Fruit fly (Drosophila melanogaster): Measurements from ENCODE around the gene Hip1.

Hip1 gene

dm6 chr3L:12798795-12799311, 25.5 kb upstream of the Hip1 start (continued):
- TF ChIP-seq achi (GFP tag; optimal IDR thresholded peaks at IDR 0.05) (peak; percentile 28), Blimp-1 (GFP tag; optimal IDR thresholded peaks at IDR 0.05) (peak; percentile 11), CG7368 (GFP tag; optimal IDR thresholded peaks at IDR 0.05) (peak; percentile 6), CG15336 (GFP tag; IDR thresholded peaks at IDR 0.05) (peak; percentile 55; the same call in 1 of the 2 replicates), CG16779 (tag; optimal IDR thresholded peaks at IDR 0.05) (peak; percentile 33), vri (GFP tag; optimal IDR thresholded peaks at IDR 0.05) (peak; percentile 44), acj6 (GFP tag; optimal IDR thresholded peaks at IDR 0.05) (peak; percentile 58), CG11294 (GFP tag; IDR thresholded peaks at IDR 0.05) (no peak), CG11902 (GFP tag; optimal IDR thresholded peaks at IDR 0.05) (no peak), fkh (GFP tag; optimal IDR thresholded peaks at IDR 0.05) (peak; percentile 79), lz (GFP tag; optimal IDR thresholded peaks at IDR 0.05) (peak; percentile 4), CG8319 (GFP tag; optimal IDR thresholded peaks at IDR 0.05) (no peak), esn (GFP tag; optimal IDR thresholded peaks at IDR 0.05) (peak; percentile 34), Eip78C (GFP tag) (peak; percentile 82), OdsH (GFP tag; optimal IDR thresholded peaks at IDR 0.05) (peak; percentile 49), Sox14 (GFP tag; optimal IDR thresholded peaks at IDR 0.05) (peak; percentile 65), ss (GFP tag; optimal IDR thresholded peaks at IDR 0.05) (peak; percentile 23 to 45), Hr4 (GFP tag; optimal IDR thresholded peaks at IDR 0.05) (peak; percentile 65), fd85E (GFP tag; optimal IDR thresholded peaks at IDR 0.05) (no peak), CG6163 (GFP tag; IDR thresholded peaks at IDR 0.05) (peak; percentile 47; the same call in 1 of the 3 replicates), dsx (GFP tag; optimal IDR thresholded peaks at IDR 0.05; ENCODE audit: poor library complexity, severe bottlenecking) (peak; percentile 11), topi (GFP tag; optimal IDR thresholded peaks at IDR 0.05) (peak; percentile 15), Sox15 (GFP tag; optimal IDR thresholded peaks at IDR 0.05) (no peak), CG31627 (GFP tag; optimal IDR thresholded peaks at IDR 0.05) (peak; percentile 18), salr (GFP tag; optimal IDR thresholded peaks at IDR 0.05) (peak; percentile 33 to 50), Lpt (GFP tag; optimal IDR thresholded peaks at IDR 0.05) (peak; percentile 43), dac (GFP tag; optimal IDR thresholded peaks at IDR 0.05) (no peak)

dm6 chr3L:12796077-12796641, 22.8 kb upstream of the Hip1 start:
- peak; percentile 67 for TF ChIP-seq fkh (GFP tag; optimal IDR thresholded peaks at IDR 0.05)
- no peak for TF ChIP-seq CG34406 (GFP tag; optimal IDR thresholded peaks at IDR 0.05)

DNA sequence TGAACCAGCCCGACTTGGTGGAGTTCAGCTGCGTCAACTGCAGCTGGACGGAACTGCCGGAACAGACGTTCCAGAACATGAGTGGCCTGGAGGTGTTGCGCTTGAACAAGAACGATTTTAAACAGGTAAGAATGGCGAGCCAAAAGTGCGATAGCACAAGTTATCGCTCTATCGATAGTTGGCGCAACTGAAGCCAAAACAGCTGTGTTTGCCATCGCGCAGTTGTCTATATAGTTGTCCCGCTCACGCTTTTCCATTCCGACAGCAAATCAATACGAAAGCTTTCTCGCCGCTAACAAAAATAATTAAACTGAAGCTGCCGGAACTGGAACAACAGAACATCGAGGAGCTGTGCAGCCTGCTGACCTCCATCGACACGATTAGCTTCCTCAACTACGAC, 21.2 kb upstream of the Hip1 start:
- TF ChIP-seq CG1621 (tag; optimal IDR thresholded peaks at IDR 0.05) (peak; percentile 10), fkh (GFP tag; optimal IDR thresholded peaks at IDR 0.05) (peak; percentile 90), topi (GFP tag; optimal IDR thresholded peaks at IDR 0.05) (no peak), Eip78C (GFP tag) (peak; percentile 36), CG11902 (GFP tag; optimal IDR thresholded peaks at IDR 0.05) (no peak), CG11762 (GFP tag; optimal IDR thresholded peaks at IDR 0.05; ENCODE audit: insufficient read depth) (no peak), CG16779 (tag; optimal IDR thresholded peaks at IDR 0.05) (no peak)

- TF ChIP-seq ss (GFP tag; optimal IDR thresholded peaks at IDR 0.05), result peak; percentile 91 to 93
- TF ChIP-seq CG8632 (GFP tag; optimal IDR thresholded peaks at IDR 0.05), result peak; percentile 85
- peak; percentile 89 for TF ChIP-seq CG15336 (GFP tag; IDR thresholded peaks at IDR 0.05)
- TF ChIP-seq eg (GFP tag; IDR thresholded peaks at IDR 0.05), result peak; percentile 80; the same call in 2 of the 3 replicates
- peak; percentile 85 for TF ChIP-seq CG6792 (GFP tag; optimal IDR thresholded peaks at IDR 0.05)
- TF ChIP-seq acj6 (GFP tag; optimal IDR thresholded peaks at IDR 0.05), result peak; percentile 86
- TF ChIP-seq esn (GFP tag; optimal IDR thresholded peaks at IDR 0.05), result peak; percentile 91
- TF ChIP-seq net (GFP tag; optimal IDR thresholded peaks at IDR 0.05), result peak; percentile 89
- TF ChIP-seq Sox15 (GFP tag; optimal IDR thresholded peaks at IDR 0.05), result peak; percentile 55
- TF ChIP-seq CG6276 (GFP tag; optimal IDR thresholded peaks at IDR 0.05), result peak; percentile 86
- TF ChIP-seq CG6163 (GFP tag; IDR thresholded peaks at IDR 0.05), result peak; percentile 69
- TF ChIP-seq Eip75B (GFP tag; optimal IDR thresholded peaks at IDR 0.05), result peak; percentile 90
- peak; percentile 68 for TF ChIP-seq vri (GFP tag; optimal IDR thresholded peaks at IDR 0.05)
- peak; percentile 75 for TF ChIP-seq CG1621 (tag; optimal IDR thresholded peaks at IDR 0.05)
- TF ChIP-seq CG8119 (GFP tag; IDR thresholded peaks at IDR 0.05), result peak; percentile 90
- TF ChIP-seq CG9139 (GFP tag; optimal IDR thresholded peaks at IDR 0.05), result peak; percentile 81
- peak; percentile 87 for TF ChIP-seq Smox (GFP tag; optimal IDR thresholded peaks at IDR 0.05)
- peak; percentile 93 for TF ChIP-seq svp (GFP tag)
- peak; percentile 81 for TF ChIP-seq CG3919 (GFP tag; optimal IDR thresholded peaks at IDR 0.05)
- TF ChIP-seq CG10669 (GFP tag; optimal IDR thresholded peaks at IDR 0.05), result peak; percentile 85
- peak; percentile 87 for TF ChIP-seq topi (GFP tag; optimal IDR thresholded peaks at IDR 0.05)
- peak; percentile 86 for TF ChIP-seq spab (GFP tag; optimal IDR thresholded peaks at IDR 0.05)
- TF ChIP-seq Gug (GFP tag; IDR thresholded peaks at IDR 0.05), result peak; percentile 65
These were observed 19.6 kb upstream of the Hip1 start for dm6 chr3L:12792933-12793448.

Data from whole organism, prepupa.